Fruit fly (Drosophila melanogaster) whole organism: ENCODE results near the gene Trx2.

ENCODE experiments used
- Dll ChIP-seq: fragments of >200 bp; optimal IDR thresholded peaks from 2 replicates; lab custom pipeline; 2017
- psq ChIP-seq: fragments of >200 bp; optimal IDR thresholded peaks from 2 replicates; lab custom pipeline; 2017
- usp ChIP-seq: fragments of >200 bp; optimal IDR thresholded peaks from 2 replicates; lab custom pipeline; 2017; ENCODE audit warnings: missing biosample characterization, missing genetic modification characterization, mixed read lengths

dm6 chr2L:9576269-9576933 is 36.6 kb upstream of the Trx2 start, which contains the start of gene Mtpalpha:
- TF ChIP-seq usp (GFP tag; lab: Kevin White, UChicago) (no peak), psq (lab: Kevin White, UChicago) (no peak), Dll (lab: Kevin White, UChicago) (no peak)
